Fruit fly (Drosophila melanogaster): ENCODE data around the gene CG43348.

Gene CG43348

dm6 chr2L:1214465-1214864 lies 15.3 kb downstream of the CG43348 start (continued):
- TF ChIP-seq danr (GFP tag; IDR thresholded peaks at IDR 0.05) (no peak), Kr (GFP tag; optimal IDR thresholded peaks at IDR 0.05) (no peak), CG2120 (GFP tag; optimal IDR thresholded peaks at IDR 0.05) (peak; percentile 39), scrt (GFP tag; optimal IDR thresholded peaks at IDR 0.05) (peak; percentile 13), Nf-YB (GFP tag; optimal IDR thresholded peaks at IDR 0.05) (no peak), al (GFP tag; IDR thresholded peaks at IDR 0.05) (0 out of 2 replicates have a peak, but pooled peaks have one; percentile 20), CG8944 (GFP tag; optimal IDR thresholded peaks at IDR 0.05) (no peak), CG12071 (GFP tag; optimal IDR thresholded peaks at IDR 0.05) (no peak), CG6813 (GFP tag; optimal IDR thresholded peaks at IDR 0.05) (peak; percentile 17), ind (GFP tag; optimal IDR thresholded peaks at IDR 0.05) (peak; percentile 22), CG4820 (GFP tag; optimal IDR thresholded peaks at IDR 0.05) (peak; percentile 31), HmgZ (tag; optimal IDR thresholded peaks at IDR 0.05) (peak; percentile 10), D19A (tag; optimal IDR thresholded peaks at IDR 0.05) (peak; percentile 28), MBD-R2 (GFP tag; IDR thresholded peaks at IDR 0.05) (no peak; the same call in 1 of the 2 replicates), CG33557 (GFP tag; optimal IDR thresholded peaks at IDR 0.05) (no peak), CG12155 (GFP tag; optimal IDR thresholded peaks at IDR 0.05) (peak; percentile 3), CG11398 (GFP tag; optimal IDR thresholded peaks at IDR 0.05) (no peak), ERR (GFP tag; optimal IDR thresholded peaks at IDR 0.05) (no peak), Ets97D (GFP tag; optimal IDR thresholded peaks at IDR 0.05) (no peak), CG8359 (GFP tag; optimal IDR thresholded peaks at IDR 0.05; ENCODE audit: borderline replicate concordance) (no peak), CG6683 (GFP tag; optimal IDR thresholded peaks at IDR 0.05) (no peak), unpg (GFP tag; optimal IDR thresholded peaks at IDR 0.05) (peak; percentile 51), CG3407 (GFP tag; optimal IDR thresholded peaks at IDR 0.05) (peak; percentile 16), CG13424 (tag; optimal IDR thresholded peaks at IDR 0.05) (peak; percentile 37), oc (tag; optimal IDR thresholded peaks at IDR 0.05) (no peak), Xrp1 (GFP tag; IDR thresholded peaks at IDR 0.05) (peak; percentile 78), CG1603 (tag; optimal IDR thresholded peaks at IDR 0.05) (peak; percentile 54), fd102C (GFP tag; optimal IDR thresholded peaks at IDR 0.05) (no peak), Antp (GFP tag; optimal IDR thresholded peaks at IDR 0.05) (no peak), zf30C (GFP tag; optimal IDR thresholded peaks at IDR 0.05) (no peak), Fer1 (GFP tag; optimal IDR thresholded peaks at IDR 0.05) (peak; percentile 59), CG14860 (GFP tag; IDR thresholded peaks at IDR 0.05; ENCODE audit: partially characterized antibody) (no peak), CG12391 (tag; optimal IDR thresholded peaks at IDR 0.05) (peak; percentile 39), C15 (GFP tag; IDR thresholded peaks at IDR 0.05) (0 out of 3 replicates have a peak, but pooled peaks have one; percentile 28), CG15696 (tag; optimal IDR thresholded peaks at IDR 0.05) (no peak), Hsf (GFP tag; optimal IDR thresholded peaks at IDR 0.05) (peak; percentile 31), CG10366 (GFP tag; IDR thresholded peaks at IDR 0.05) (peak; percentile 46; the same call in 1 of the 2 replicates), CG8388 (GFP tag; optimal IDR thresholded peaks at IDR 0.05) (peak; percentile 41), Lpt (GFP tag; optimal IDR thresholded peaks at IDR 0.05) (no peak), CG13296 (GFP tag; optimal IDR thresholded peaks at IDR 0.05) (peak; percentile 17), CG4282 (GFP tag; optimal IDR thresholded peaks at IDR 0.05) (no peak), so (GFP tag; IDR thresholded peaks at IDR 0.05) (0 out of 3 replicates have a peak, but pooled peaks have one; percentile 22), CG15601 (tag; optimal IDR thresholded peaks at IDR 0.05) (no peak), lmd (GFP tag; IDR thresholded peaks at IDR 0.05) (peak; percentile 45; the same call in 1 of the 2 replicates), CG4730 (GFP tag; IDR thresholded peaks at IDR 0.05) (peak; percentile 30; the same call in 1 of the 2 replicates), CG4328 (GFP tag; optimal IDR thresholded peaks at IDR 0.05) (no peak), CG7928 (GFP tag; optimal IDR thresholded peaks at IDR 0.05) (no peak), CG30431 (GFP tag; optimal IDR thresholded peaks at IDR 0.05) (no peak), pita (GFP tag; optimal IDR thresholded peaks at IDR 0.05) (no peak), dmrt99B (tag; optimal IDR thresholded peaks at IDR 0.05) (peak; percentile 55), Hr39 (optimal IDR thresholded peaks at IDR 0.05) (no peak)

Data from whole organism, embryonic.